Fruit fly (Drosophila melanogaster) whole organism, embryonic: ENCODE measurements around the gene Lsd-1.

Source experiments
- C15 ChIP-seq: fragments of 200-800 bp; sonication (Bioruptor generic); IDR thresholded peaks from 3 replicates; pipeline ENCODE4 v1.3.6; 2022; ENCODE audit warnings: missing biosample characterization, missing genetic modification characterization
- CG1024 ChIP-seq: fragments of 200-800 bp; sonication (Bioruptor generic); IDR thresholded peaks from 2 replicates; pipeline ENCODE4 v1.3.6; 2022; ENCODE audit warnings: missing biosample characterization, missing genetic modification characterization
- CG14860 ChIP-seq: fragments of 200-800 bp; sonication (Bioruptor generic); IDR thresholded peaks from 3 replicates; pipeline ENCODE4 v1.3.6; 2022; ENCODE audit warnings: missing biosample characterization, missing genetic modification characterization; ENCODE audit not compliant: partially characterized antibody
- CG15073 ChIP-seq: fragments of 200-800 bp; sonication (Bioruptor generic); optimal IDR thresholded peaks from 2 replicates; lab custom pipeline; 2016; ENCODE audit warnings: missing biosample characterization, missing genetic modification characterization
- CG15479 ChIP-seq: fragments of 200-800 bp; sonication (Bioruptor generic); optimal IDR thresholded peaks from 3 replicates; lab custom pipeline; 2019; ENCODE audit warnings: missing biosample characterization, mild to moderate bottlenecking, missing genetic modification characterization, moderate library complexity
- CG15514 ChIP-seq: fragments of 200-800 bp; sonication (Bioruptor generic); optimal IDR thresholded peaks from 3 replicates; lab custom pipeline; 2017; ENCODE audit warnings: missing biosample characterization, missing genetic modification characterization, mild to moderate bottlenecking, moderate library complexity, missing genetic modification reagents
- CG1792 ChIP-seq: fragments of 200-800 bp; sonication (Bioruptor generic); optimal IDR thresholded peaks from 2 replicates; lab custom pipeline; 2016; ENCODE audit warnings: missing biosample characterization, missing genetic modification characterization
- CG18619 ChIP-seq: fragments of 200-800 bp; sonication (Bioruptor generic); optimal IDR thresholded peaks from 3 replicates; lab custom pipeline; 2017; ENCODE audit warnings: missing biosample characterization, mild to moderate bottlenecking, missing genetic modification characterization
- CG2129 ChIP-seq: fragments of 200-800 bp; sonication (Bioruptor generic); IDR thresholded peaks from 2 replicates; pipeline ENCODE4 v1.3.6; 2022; ENCODE audit warnings: missing biosample characterization, missing genetic modification characterization; ENCODE audit not compliant: partially characterized antibody
- CG3065 ChIP-seq: fragments of 200-800 bp; sonication (Bioruptor generic); optimal IDR thresholded peaks from 2 replicates; lab custom pipeline; 2016; ENCODE audit warnings: missing biosample characterization, missing genetic modification characterization
- CG31224 ChIP-seq: fragments of 200-800 bp; sonication (Bioruptor generic); IDR thresholded peaks from 2 replicates; pipeline ENCODE4 v1.3.6; 2022; ENCODE audit warnings: missing biosample characterization, missing genetic modification characterization
- CG32772 ChIP-seq: fragments of 200-800 bp; sonication (Bioruptor generic); IDR thresholded peaks from 2 replicates; pipeline ENCODE4 v1.3.6; 2022; ENCODE audit warnings: missing biosample characterization, missing genetic modification characterization
- CG34224 ChIP-seq: fragments of 200-800 bp; sonication (Bioruptor generic); IDR thresholded peaks from 3 replicates; pipeline ENCODE4 v1.3.6; 2022; ENCODE audit warnings: missing biosample characterization, missing genetic modification characterization; ENCODE audit not compliant: partially characterized antibody
- CG3995 ChIP-seq: fragments of 200-800 bp; sonication (Bioruptor generic); optimal IDR thresholded peaks from 3 replicates; lab custom pipeline; 2016; ENCODE audit warnings: missing biosample characterization, missing genetic modification characterization
- CG4707 ChIP-seq: fragments of 200-800 bp; sonication (Bioruptor generic); optimal IDR thresholded peaks from 2 replicates; lab custom pipeline; 2018; ENCODE audit warnings: missing biosample characterization, mild to moderate bottlenecking, missing genetic modification characterization, moderate library complexity
- CG6175 ChIP-seq: fragments of 200-800 bp; sonication (Bioruptor generic); IDR thresholded peaks from 3 replicates; pipeline ENCODE4 v1.3.6; 2022; ENCODE audit warnings: missing biosample characterization, missing genetic modification characterization
- CG6272 ChIP-seq: fragments of 200-800 bp; sonication (Bioruptor generic); IDR thresholded peaks from 2 replicates; pipeline ENCODE4 v1.3.6; 2022; ENCODE audit warnings: missing biosample characterization, missing genetic modification characterization
- CG8478 ChIP-seq: fragments of >200 bp; optimal IDR thresholded peaks from 2 replicates; lab custom pipeline; 2018
- Doc2 ChIP-seq: fragments of 200-800 bp; sonication (Bioruptor generic); IDR thresholded peaks from 2 replicates; pipeline ENCODE4 v1.3.6; 2022; ENCODE audit warnings: missing biosample characterization, missing genetic modification characterization
- Dref ChIP-seq: fragments of 200-800 bp; sonication (Bioruptor generic); IDR thresholded peaks from 2 replicates; pipeline ENCODE4 v1.3.6; 2022; ENCODE audit warnings: missing biosample characterization, missing genetic modification characterization
- E2f1 ChIP-seq: fragments of 200-800 bp; sonication (Bioruptor generic); IDR thresholded peaks from 2 replicates; pipeline ENCODE4 v1.3.6; 2022; ENCODE audit warnings: missing biosample characterization, missing genetic modification characterization
- HHEX ChIP-seq: fragments of 200-800 bp; sonication (Bioruptor generic); optimal IDR thresholded peaks from 3 replicates; lab custom pipeline; 2017; ENCODE audit warnings: missing biosample characterization, mild to moderate bottlenecking, missing genetic modification characterization, missing genetic modification reagents
- Hey ChIP-seq: fragments of 200-800 bp; sonication (Bioruptor generic); optimal IDR thresholded peaks from 3 replicates; lab custom pipeline; 2018; ENCODE audit warnings: missing biosample characterization, mild to moderate bottlenecking, missing genetic modification characterization
- Hr39 ChIP-seq: fragments of >200 bp; optimal IDR thresholded peaks from 2 replicates; lab custom pipeline; 2017
- MBD-R2 ChIP-seq: fragments of 200-800 bp; sonication (Bioruptor generic); IDR thresholded peaks from 2 replicates; pipeline ENCODE4 v1.3.6; 2022; ENCODE audit warnings: missing biosample characterization, missing genetic modification characterization
- NC2β ChIP-seq: fragments of 200-800 bp; sonication (Bioruptor generic); optimal IDR thresholded peaks from 2 replicates; lab custom pipeline; 2016; ENCODE audit warnings: missing biosample characterization, missing genetic modification characterization
- Oaz ChIP-seq: fragments of 200-800 bp; sonication (Bioruptor generic); IDR thresholded peaks from 2 replicates; pipeline ENCODE4 v1.3.6; 2022; ENCODE audit warnings: missing biosample characterization, missing genetic modification characterization
- Ravus ChIP-seq: fragments of 200-800 bp; sonication (Bioruptor generic); IDR thresholded peaks from 2 replicates; pipeline ENCODE4 v1.3.6; 2022; ENCODE audit warnings: missing biosample characterization, missing genetic modification characterization
- Rx ChIP-seq: fragments of 200-800 bp; sonication (Bioruptor generic); IDR thresholded peaks from 2 replicates; pipeline ENCODE4 v1.3.6; 2022; ENCODE audit warnings: missing biosample characterization, missing genetic modification characterization
- Sox100B ChIP-seq: fragments of 200-800 bp; sonication (Bioruptor generic); optimal IDR thresholded peaks from 3 replicates; lab custom pipeline; 2018; ENCODE audit warnings: missing biosample characterization, mild to moderate bottlenecking, missing genetic modification characterization
- bcd ChIP-seq: fragments of 200-800 bp; sonication (Bioruptor generic); optimal IDR thresholded peaks from 2 replicates; lab custom pipeline; 2017; ENCODE audit warnings: missing biosample characterization, mild to moderate bottlenecking, missing genetic modification characterization
- caup ChIP-seq: fragments of 200-800 bp; sonication (Bioruptor generic); optimal IDR thresholded peaks from 3 replicates; lab custom pipeline; 2017; ENCODE audit warnings: missing biosample characterization, mild to moderate bottlenecking, missing genetic modification characterization, moderate library complexity; ENCODE audit not compliant: severe bottlenecking
- grau ChIP-seq: fragments of 200-800 bp; optimal IDR thresholded peaks from 3 replicates; lab custom pipeline; 2019; ENCODE audit warnings: missing biosample characterization, mild to moderate bottlenecking, missing genetic modification characterization, moderate library complexity
- jigr1 ChIP-seq: fragments of 200-800 bp; sonication (Bioruptor generic); IDR thresholded peaks from 3 replicates; pipeline ENCODE4 v1.3.6; 2022; ENCODE audit warnings: missing biosample characterization, missing genetic modification characterization
- lbe ChIP-seq: fragments of 200-800 bp; sonication (Bioruptor generic); optimal IDR thresholded peaks from 2 replicates; lab custom pipeline; 2016; ENCODE audit warnings: missing biosample characterization, mild to moderate bottlenecking, missing genetic modification characterization
- lilli ChIP-seq: fragments of 200-800 bp; sonication (Bioruptor generic); optimal IDR thresholded peaks from 3 replicates; lab custom pipeline; 2016; ENCODE audit warnings: missing biosample characterization, missing genetic modification characterization
- mam ChIP-seq: fragments of 200-800 bp; sonication (Bioruptor generic); optimal IDR thresholded peaks from 3 replicates; lab custom pipeline; 2016; ENCODE audit warnings: missing biosample characterization, missing genetic modification characterization
- nau ChIP-seq: fragments of 200-800 bp; sonication (Bioruptor generic); optimal IDR thresholded peaks from 3 replicates; lab custom pipeline; 2017; ENCODE audit warnings: missing biosample characterization, mild to moderate bottlenecking, missing genetic modification characterization, missing genetic modification reagents
- pb ChIP-seq: fragments of 200-800 bp; sonication (Bioruptor generic); optimal IDR thresholded peaks from 3 replicates; lab custom pipeline; 2016; ENCODE audit warnings: missing biosample characterization, missing genetic modification characterization
- pho ChIP-seq: fragments of 200-800 bp; sonication (Bioruptor generic); optimal IDR thresholded peaks from 2 replicates; lab custom pipeline; 2016; ENCODE audit warnings: missing biosample characterization, missing genetic modification characterization
- scrt ChIP-seq: fragments of 200-800 bp; sonication (Bioruptor generic); optimal IDR thresholded peaks from 2 replicates; lab custom pipeline; 2018; ENCODE audit warnings: missing biosample characterization, mild to moderate bottlenecking, missing genetic modification characterization, moderate library complexity
- seq ChIP-seq: fragments of 200-800 bp; sonication (Bioruptor generic); IDR thresholded peaks from 2 replicates; pipeline ENCODE4 v1.3.6; 2022; ENCODE audit warnings: missing biosample characterization, missing genetic modification characterization
- sna ChIP-seq: fragments of 200-800 bp; sonication (Bioruptor generic); IDR thresholded peaks from 2 replicates; pipeline ENCODE4 v1.3.6; 2022; ENCODE audit warnings: missing biosample characterization, missing genetic modification characterization; ENCODE audit not compliant: partially characterized antibody
- tgo ChIP-seq: fragments of 200-800 bp; sonication (Bioruptor generic); IDR thresholded peaks from 3 replicates; pipeline ENCODE4 v1.3.6; 2022; ENCODE audit warnings: missing biosample characterization, missing genetic modification characterization
- tio ChIP-seq: fragments of 200-800 bp; sonication (Bioruptor generic); optimal IDR thresholded peaks from 2 replicates; lab custom pipeline; 2017; ENCODE audit warnings: missing biosample characterization, missing genetic modification characterization, inconsistent platforms
- trh ChIP-seq: fragments of 200-800 bp; sonication (Bioruptor generic); optimal IDR thresholded peaks from 2 replicates; lab custom pipeline; 2016; ENCODE audit warnings: missing biosample characterization, missing genetic modification characterization
- unc-4 ChIP-seq: fragments of 200-800 bp; sonication (Bioruptor generic); IDR thresholded peaks from 2 replicates; pipeline ENCODE4 v1.3.6; 2022; ENCODE audit warnings: missing biosample characterization, missing genetic modification characterization; ENCODE audit not compliant: partially characterized antibody
- unpg ChIP-seq: fragments of 200-800 bp; sonication (Bioruptor generic); optimal IDR thresholded peaks from 3 replicates; lab custom pipeline; 2018; ENCODE audit warnings: missing biosample characterization, mild to moderate bottlenecking, missing genetic modification characterization, moderate library complexity
- wdn ChIP-seq: fragments of 200-800 bp; sonication (Bioruptor generic); IDR thresholded peaks from 2 replicates; pipeline ENCODE4 v1.3.6; 2022; ENCODE audit warnings: missing biosample characterization, missing genetic modification characterization
- zen ChIP-seq: fragments of 200-800 bp; sonication (Bioruptor generic); optimal IDR thresholded peaks from 3 replicates; lab custom pipeline; 2018; ENCODE audit warnings: missing biosample characterization, mild to moderate bottlenecking, missing genetic modification characterization, moderate library complexity

The Lsd-1 gene

DNA sequence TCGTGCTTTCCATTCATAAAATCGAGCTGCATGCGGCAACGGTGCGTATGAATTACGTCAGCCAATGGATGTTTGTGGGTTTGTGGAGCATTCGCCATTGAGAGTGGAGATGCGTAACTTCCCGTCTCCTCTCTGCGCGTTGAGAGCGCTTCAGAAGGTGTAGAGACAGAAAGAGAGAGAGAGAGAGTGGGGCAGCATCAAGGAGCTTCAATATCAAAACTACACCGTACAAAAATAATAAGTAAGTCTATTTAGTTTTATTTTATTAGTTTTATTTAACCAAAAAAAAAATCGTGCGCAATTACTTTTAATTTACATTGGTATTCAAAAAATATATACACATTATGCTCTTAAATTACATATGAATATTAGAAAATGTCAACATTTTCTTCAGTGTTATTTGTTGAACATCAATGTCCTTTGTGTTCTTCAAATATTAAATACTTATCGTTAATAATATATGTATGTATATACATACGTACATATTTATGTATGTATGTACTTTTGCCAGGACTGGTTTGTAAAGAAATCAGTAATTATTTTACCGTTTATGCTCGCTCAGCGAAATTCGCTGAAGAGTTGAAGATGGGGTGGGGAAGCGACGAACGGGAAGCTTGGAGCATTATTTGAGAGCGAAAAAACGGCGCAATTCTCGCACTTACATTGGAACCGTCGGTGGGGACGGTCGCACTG is 40.8 kb upstream of the Lsd-1 start, which contains the start of gene CG10365 (continued):
- TF ChIP-seq bcd (peak; percentile 80), trh (peak; percentile 34), tio (GFP tag; lab: Kevin White, UChicago) (peak; percentile 59), lbe (GFP tag; lab: Kevin White, UChicago) (peak; percentile 3), tgo (GFP tag; lab: Robert Waterston, UW) (peak; percentile 92), CG3065 (GFP tag; lab: Kevin White, UChicago) (peak; percentile 3), pb (GFP tag; lab: Kevin White, UChicago) (no peak), caup (GFP tag; lab: Kevin White, UChicago) (peak; percentile 73), Hey (tag; lab: Kevin White, UChicago) (no peak), CG2129 (GFP tag; lab: Robert Waterston, UW) (no peak), CG6272 (GFP tag; lab: Robert Waterston, UW) (peak; percentile 32; the same call in 1 of the 2 replicates), HHEX (GFP tag; lab: Kevin White, UChicago) (peak; percentile 87), C15 (GFP tag; lab: Robert Waterston, UW) (peak; percentile 62; the same call in 2 of the 3 replicates), jigr1 (no peak), CG3995 (no peak), nau (GFP tag; lab: Kevin White, UChicago) (peak; percentile 83), Doc2 (GFP tag; lab: Robert Waterston, UW) (no peak), CG15514 (GFP tag; lab: Kevin White, UChicago) (peak; percentile 21), pho (GFP tag; lab: Kevin White, UChicago) (no peak), seq (GFP tag; lab: Robert Waterston, UW) (peak; percentile 67), Rx (GFP tag; lab: Robert Waterston, UW) (no peak), CG6175 (GFP tag; lab: Robert Waterston, UW) (0 out of 3 replicates have a peak, but pooled peaks have one; percentile 46), Ravus (GFP tag; lab: Robert Waterston, UW) (peak; percentile 76), CG4707 (GFP tag; lab: Kevin White, UChicago) (no peak), CG31224 (no peak), unc-4 (GFP tag; lab: Robert Waterston, UW) (0 out of 2 replicates have a peak, but pooled peaks have one; percentile 12), Oaz (GFP tag; lab: Robert Waterston, UW) (peak; percentile 67), Dref (GFP tag; lab: Robert Waterston, UW) (no peak), CG15073 (GFP tag; lab: Kevin White, UChicago) (no peak), CG18619 (peak; percentile 79), CG34224 (GFP tag; lab: Robert Waterston, UW) (no peak), MBD-R2 (GFP tag; lab: Robert Waterston, UW) (peak; percentile 35; the same call in 1 of the 2 replicates), CG8478 (lab: Kevin White, UChicago) (no peak), CG15479 (GFP tag; lab: Kevin White, UChicago) (no peak), wdn (GFP tag; lab: Robert Waterston, UW) (peak; percentile 70), NC2β (no peak), CG14860 (GFP tag; lab: Robert Waterston, UW) (no peak), mam (GFP tag; lab: Kevin White, UChicago) (no peak), zen (peak; percentile 61), sna (GFP tag; lab: Robert Waterston, UW) (no peak), E2f1 (GFP tag; lab: Robert Waterston, UW) (peak; percentile 86), CG1024 (GFP tag; lab: Robert Waterston, UW) (peak; percentile 60), grau (peak; percentile 86), Hr39 (no peak), CG32772 (GFP tag; lab: Robert Waterston, UW) (peak; percentile 85), scrt (GFP tag; lab: Kevin White, UChicago) (peak; percentile 81), Sox100B (GFP tag; lab: Kevin White, UChicago) (peak; percentile 93), lilli (GFP tag; lab: Kevin White, UChicago) (peak; percentile 52), CG1792 (GFP tag; lab: Kevin White, UChicago) (no peak), unpg (GFP tag; lab: Kevin White, UChicago) (peak; percentile 93)
